Worm (Caenorhabditis elegans) whole organism, L4 larva: ENCODE results near the gene F28F5.4.
A peak's percentile ranks its signal among the peaks of the same experiment; 100 is the strongest.

Experiments used
- F26F4.8 ChIP-seq: fragments of 200-800 bp; sonication (Bioruptor generic); conservative IDR thresholded peaks from 2 replicates; pipeline ENCODE4 v1.3.6; 2022; ENCODE audit warnings: missing genetic modification characterization, missing compliant biosample characterization
- F49E8.2 ChIP-seq: sonication (generic microtip); optimal IDR thresholded peaks from 2 replicates; lab custom pipeline; 2016; ENCODE audit warnings: missing compliant biosample characterization, mild to moderate bottlenecking, missing genetic modification characterization, borderline replicate concordance
- R02D3.7 ChIP-seq: fragments of 150-350 bp; sonication (generic microtip); optimal IDR thresholded peaks from 3 replicates; lab custom pipeline; 2014; ENCODE audit warnings: missing biosample characterization, missing genetic modification characterization
- T26A8.4 ChIP-seq: fragments of 200-800 bp; sonication (Bioruptor generic); IDR thresholded peaks from 2 replicates; pipeline ENCODE4 v1.3.6; 2022; ENCODE audit warnings: missing genetic modification characterization, missing compliant biosample characterization
- Y48G9A.11 ChIP-seq: fragments of 200-800 bp; sonication (Bioruptor generic); IDR thresholded peaks from 2 replicates; pipeline ENCODE4 v1.3.6; 2022; ENCODE audit warnings: missing genetic modification reagents, missing genetic modification characterization, missing compliant biosample characterization
- Y5F2A.4 ChIP-seq: fragments of 200-800 bp; sonication (Bioruptor generic); optimal IDR thresholded peaks from 2 replicates; lab custom pipeline; 2018; ENCODE audit warnings: mild to moderate bottlenecking, missing genetic modification characterization, missing compliant biosample characterization
- Y75B8A.6 ChIP-seq: fragments of 200-800 bp; sonication (Bioruptor generic); IDR thresholded peaks from 2 replicates; pipeline ENCODE4 v1.3.6; 2022; ENCODE audit warnings: missing genetic modification reagents, missing genetic modification characterization, missing compliant biosample characterization
- ZK337.2 ChIP-seq: fragments of 200-800 bp; sonication (Bioruptor generic); IDR thresholded peaks from 2 replicates; pipeline ENCODE4 v1.3.6; 2022; ENCODE audit warnings: missing genetic modification reagents, missing genetic modification characterization, missing compliant biosample characterization
- ZK546.5 ChIP-seq, 2 experiments: sonication (generic microtip); optimal IDR thresholded peaks; 2 replicates each; lab custom pipeline; 2017; ENCODE audit warnings: missing biosample characterization in 2 of 2, missing genetic modification characterization in 2 of 2
- aha-1 ChIP-seq: fragments of 150-350 bp; peaks from one replicate; lab custom pipeline; 2014; ENCODE audit warnings: missing biosample characterization, missing genetic modification characterization
- arid-1 ChIP-seq: fragments of 200-800 bp; sonication (Bioruptor generic); conservative IDR thresholded peaks from 2 replicates; pipeline ENCODE4 v1.3.6; 2022; ENCODE audit warnings: missing genetic modification reagents, missing genetic modification characterization, missing compliant biosample characterization
- attf-4 ChIP-seq: sonication (generic microtip); optimal IDR thresholded peaks from 3 replicates; lab custom pipeline; 2017; ENCODE audit warnings: missing biosample characterization, missing genetic modification characterization
- ceh-20 ChIP-seq: fragments of 200-800 bp; sonication (Bioruptor generic); IDR thresholded peaks from 2 replicates; pipeline ENCODE4 v1.3.6; 2022; ENCODE audit warnings: missing genetic modification reagents, missing genetic modification characterization, missing compliant biosample characterization
- ces-1 ChIP-seq: fragments of 150-350 bp; sonication (generic microtip); optimal IDR thresholded peaks from 4 replicates; lab custom pipeline; 2014; ENCODE audit warnings: missing biosample characterization, missing genetic modification reagents, missing genetic modification characterization
- cey-2 ChIP-seq: sonication (generic microtip); optimal IDR thresholded peaks from 3 replicates; lab custom pipeline; 2017; ENCODE audit warnings: missing genetic modification characterization, mild to moderate bottlenecking, missing compliant biosample characterization, antibody characterized with exemption, borderline replicate concordance; ENCODE audit not compliant: insufficient read depth
- ctbp-1 ChIP-seq: fragments of 200-800 bp; sonication (Bioruptor generic); IDR thresholded peaks from 2 replicates; pipeline ENCODE4 v1.3.6; 2022; ENCODE audit warnings: missing genetic modification reagents, missing genetic modification characterization, missing compliant biosample characterization
- daf-12 ChIP-seq: fragments of 150-350 bp; optimal IDR thresholded peaks from 2 replicates; lab custom pipeline; 2014; ENCODE audit warnings: missing biosample characterization, missing genetic modification reagents, missing genetic modification characterization
- daf-8 ChIP-seq: fragments of 200-800 bp; sonication (Bioruptor generic); IDR thresholded peaks from 2 replicates; pipeline ENCODE4 v1.3.6; 2022; ENCODE audit warnings: missing genetic modification characterization, missing compliant biosample characterization
- dmd-6 ChIP-seq: fragments of 200-800 bp; sonication (Bioruptor generic); IDR thresholded peaks from 2 replicates; pipeline ENCODE4 v1.3.6; 2022; ENCODE audit warnings: missing genetic modification reagents, missing genetic modification characterization, missing compliant biosample characterization
- dmd-8 ChIP-seq: fragments of 200-800 bp; sonication (Bioruptor generic); IDR thresholded peaks from 2 replicates; pipeline ENCODE4 v1.3.6; 2022; ENCODE audit warnings: missing genetic modification characterization, missing compliant biosample characterization
- dpl-1 ChIP-seq: fragments of 150-350 bp; optimal IDR thresholded peaks from 2 replicates; lab custom pipeline; 2014; ENCODE audit warnings: missing biosample characterization, missing genetic modification reagents, missing genetic modification characterization
- egl-27 ChIP-seq: sonication (generic microtip); optimal IDR thresholded peaks from 3 replicates; lab custom pipeline; 2017; ENCODE audit warnings: missing biosample characterization, missing genetic modification reagents, missing genetic modification characterization
- fos-1 ChIP-seq: fragments of 150-350 bp; optimal IDR thresholded peaks from 2 replicates; lab custom pipeline; 2014; ENCODE audit warnings: missing biosample characterization, missing genetic modification characterization
- hlh-11 ChIP-seq: fragments of 200-800 bp; sonication (Bioruptor generic); optimal IDR thresholded peaks from 2 replicates; lab custom pipeline; 2018; ENCODE audit warnings: mild to moderate bottlenecking, missing genetic modification characterization, missing compliant biosample characterization
- lin-1 ChIP-seq: fragments of 200-800 bp; sonication (Bioruptor generic); IDR thresholded peaks from 2 replicates; pipeline ENCODE4 v1.3.6; 2022; ENCODE audit warnings: missing genetic modification reagents, missing genetic modification characterization, missing compliant biosample characterization
- lin-13 ChIP-seq: fragments of 150-350 bp; optimal IDR thresholded peaks from 2 replicates; lab custom pipeline; 2014; ENCODE audit warnings: missing biosample characterization, missing genetic modification reagents, missing genetic modification characterization
- lir-3 ChIP-seq: sonication (generic microtip); optimal IDR thresholded peaks from 2 replicates; lab custom pipeline; 2016; ENCODE audit warnings: mild to moderate bottlenecking, missing genetic modification characterization, missing compliant biosample characterization
- madf-9 ChIP-seq: fragments of 200-800 bp; sonication (Bioruptor generic); conservative IDR thresholded peaks from 2 replicates; pipeline ENCODE4 v1.3.6; 2022; ENCODE audit warnings: missing genetic modification reagents, missing genetic modification characterization, missing compliant biosample characterization
- mdl-1 ChIP-seq, 2 experiments: fragments of 150-350 bp in 1 of 2; sonication (generic microtip) in 1 of 2; optimal IDR thresholded peaks; 2 replicates each; lab custom pipeline; 2014 to 2017; ENCODE audit warnings: missing biosample characterization in 2 of 2, missing genetic modification characterization in 2 of 2
- mdt-29 ChIP-seq: fragments of 200-800 bp; sonication (Bioruptor generic); IDR thresholded peaks from 2 replicates; pipeline ENCODE4 v1.3.6; 2022; ENCODE audit warnings: missing genetic modification reagents, missing genetic modification characterization, missing compliant biosample characterization
- mep-1 ChIP-seq: fragments of 150-350 bp; sonication (generic microtip); optimal IDR thresholded peaks from 3 replicates; lab custom pipeline; 2014; ENCODE audit warnings: missing biosample characterization, missing genetic modification characterization
- mes-2 ChIP-seq: sonication (generic microtip); optimal IDR thresholded peaks from 2 replicates; lab custom pipeline; 2016; ENCODE audit warnings: missing genotype, mild to moderate bottlenecking, missing genetic modification characterization, missing compliant biosample characterization; ENCODE audit not compliant: poor library complexity, severe bottlenecking
- mxl-3 ChIP-seq: fragments of 200-800 bp; sonication (Bioruptor generic); optimal IDR thresholded peaks from 2 replicates; lab custom pipeline; 2018; ENCODE audit warnings: mild to moderate bottlenecking, missing genetic modification characterization, missing compliant biosample characterization
- nhr-10 ChIP-seq: fragments of 150-350 bp; optimal IDR thresholded peaks from 2 replicates; lab custom pipeline; 2014; ENCODE audit warnings: missing biosample characterization, missing genetic modification characterization
- nhr-102 ChIP-seq: sonication (generic microtip); optimal IDR thresholded peaks from 2 replicates; lab custom pipeline; 2016; ENCODE audit warnings: mild to moderate bottlenecking, missing genetic modification characterization, moderate library complexity, missing compliant biosample characterization
- nhr-28 ChIP-seq: fragments of 150-350 bp; optimal IDR thresholded peaks from 2 replicates; lab custom pipeline; 2014; ENCODE audit warnings: missing biosample characterization, missing genetic modification characterization
- nhr-41 ChIP-seq: fragments of 200-800 bp; sonication (Bioruptor generic); IDR thresholded peaks from 2 replicates; pipeline ENCODE4 v1.3.6; 2022; ENCODE audit warnings: missing genetic modification reagents, missing genetic modification characterization, missing compliant biosample characterization
- nhr-42 ChIP-seq: fragments of 200-800 bp; sonication (Bioruptor generic); IDR thresholded peaks from 2 replicates; pipeline ENCODE4 v1.3.6; 2022; ENCODE audit warnings: missing genetic modification characterization, missing compliant biosample characterization
- nhr-6 ChIP-seq: fragments of 150-350 bp; optimal IDR thresholded peaks from 2 replicates; lab custom pipeline; 2014; ENCODE audit warnings: missing biosample characterization, missing genetic modification characterization
- rbr-2 ChIP-seq: sonication (generic microtip); optimal IDR thresholded peaks from 2 replicates; lab custom pipeline; 2016; ENCODE audit warnings: missing genotype, missing genetic modification characterization, missing compliant biosample characterization
- sdz-12 ChIP-seq: fragments of 200-800 bp; sonication (Bioruptor generic); optimal IDR thresholded peaks from 2 replicates; lab custom pipeline; 2018; ENCODE audit warnings: mild to moderate bottlenecking, missing genetic modification characterization, missing compliant biosample characterization
- skn-1 ChIP-seq: fragments of 150-350 bp; optimal IDR thresholded peaks from 2 replicates; lab custom pipeline; 2014; ENCODE audit warnings: missing biosample characterization, missing genetic modification characterization
- spr-3 ChIP-seq: fragments of 200-800 bp; sonication (Bioruptor generic); optimal IDR thresholded peaks from 2 replicates; lab custom pipeline; 2018; ENCODE audit warnings: mild to moderate bottlenecking, missing genetic modification characterization, missing compliant biosample characterization
- tag-97 ChIP-seq: fragments of 200-800 bp; sonication (Bioruptor generic); IDR thresholded peaks from 2 replicates; pipeline ENCODE4 v1.3.6; 2022; ENCODE audit warnings: missing genetic modification characterization, missing compliant biosample characterization
- zip-2 ChIP-seq: fragments of 150-350 bp; optimal IDR thresholded peaks from 2 replicates; lab custom pipeline; 2014; ENCODE audit warnings: missing biosample characterization, missing genetic modification characterization
- ztf-11 ChIP-seq: fragments of 150-350 bp; optimal IDR thresholded peaks from 2 replicates; lab custom pipeline; 2014; ENCODE audit warnings: missing biosample characterization, missing genetic modification characterization

F28F5.4 gene

ce11 chrIII:6797965-6798364 is 18.9 kb downstream of the F28F5.4 start, which contains the start of gene R05H11.2 (continued):
- TF ChIP-seq spr-3 (GFP tag; lab: Kevin White, UChicago) (no peak), Y75B8A.6 (GFP tag; lab: Robert Waterston, UW) (no peak), nhr-102 (no peak), hlh-11 (tag; lab: Kevin White, UChicago) (peak; percentile 76), ZK337.2 (GFP tag; lab: Robert Waterston, UW) (no peak), mes-2 (tag; lab: Kevin White, UChicago) (no peak), ctbp-1 (GFP tag; lab: Robert Waterston, UW) (no peak), dpl-1 (GFP tag; lab: Kevin White, UChicago) (peak; percentile 41), dmd-8 (GFP tag; lab: Robert Waterston, UW) (no peak), arid-1 (GFP tag; lab: Robert Waterston, UW) (no peak), Y48G9A.11 (GFP tag; lab: Robert Waterston, UW) (no peak), lin-1 (GFP tag; lab: Robert Waterston, UW) (no peak), zip-2 (tag; lab: Kevin White, UChicago) (no peak), nhr-41 (GFP tag; lab: Robert Waterston, UW) (no peak), dmd-6 (GFP tag; lab: Robert Waterston, UW) (no peak), nhr-6 (tag; lab: Kevin White, UChicago) (no peak), lir-3 (tag; lab: Kevin White, UChicago) (no peak), nhr-42 (GFP tag; lab: Robert Waterston, UW) (no peak), F49E8.2 (tag; lab: Kevin White, UChicago) (no peak), lin-13 (GFP tag; lab: Kevin White, UChicago) (no peak), F26F4.8 (GFP tag; lab: Robert Waterston, UW) (no peak), mep-1 (tag; lab: Kevin White, UChicago) (no peak), madf-9 (GFP tag; lab: Robert Waterston, UW) (no peak), ces-1 (GFP tag; lab: Kevin White, UChicago) (no peak), mdl-1 (tag; optimal IDR thresholded peaks at IDR 0.05; lab: Kevin White, UChicago) (peak in 1 of 2 experiments; percentile 9), aha-1 (tag; lab: Kevin White, UChicago) (peak; percentile 74), cey-2 (no peak), ceh-20 (GFP tag; lab: Robert Waterston, UW) (no peak), attf-4 (tag; lab: Kevin White, UChicago) (no peak), rbr-2 (tag; lab: Kevin White, UChicago) (no peak), Y5F2A.4 (no peak), R02D3.7 (tag; lab: Kevin White, UChicago) (no peak), nhr-28 (tag; lab: Kevin White, UChicago) (peak; percentile 56), ZK546.5 (tag; optimal IDR thresholded peaks at IDR 0.05; lab: Kevin White, UChicago) (no peak), mxl-3 (no peak), nhr-10 (no peak), daf-12 (tag; lab: Kevin White, UChicago) (no peak), mdt-29 (GFP tag; lab: Robert Waterston, UW) (no peak), T26A8.4 (GFP tag; lab: Robert Waterston, UW) (no peak), daf-8 (GFP tag; lab: Robert Waterston, UW) (no peak), sdz-12 (GFP tag; lab: Kevin White, UChicago) (no peak), tag-97 (no peak), fos-1 (no peak), skn-1 (tag; lab: Kevin White, UChicago) (no peak), egl-27 (no peak), ztf-11 (no peak)
